Worm (Caenorhabditis elegans) whole organism, young adult: ENCODE measurements around the gene F15A4.2.

Source experiments
- B0261.1 ChIP-seq: sonication (generic microtip); optimal IDR thresholded peaks from 2 replicates; lab custom pipeline; 2016; ENCODE audit warnings: mild to moderate bottlenecking, missing genetic modification characterization, moderate library complexity, missing compliant biosample characterization
- D2030.7 ChIP-seq: fragments of 200-800 bp; sonication (Bioruptor generic); IDR thresholded peaks from 2 replicates; pipeline ENCODE4 v1.3.6; 2022; ENCODE audit warnings: missing genetic modification reagents, missing genetic modification characterization, missing compliant biosample characterization
- F10E7.11 ChIP-seq: sonication (generic microtip); optimal IDR thresholded peaks from 2 replicates; lab custom pipeline; 2017; ENCODE audit warnings: mild to moderate bottlenecking, missing genetic modification characterization, moderate library complexity, missing compliant biosample characterization
- F23B12.7 ChIP-seq: sonication (generic microtip); optimal IDR thresholded peaks from 2 replicates; lab custom pipeline; 2017; ENCODE audit warnings: missing genetic modification characterization, mild to moderate bottlenecking, missing compliant biosample characterization, antibody characterized with exemption, moderate library complexity; ENCODE audit not compliant: insufficient read depth
- F33H1.4 ChIP-seq: fragments of 200-800 bp; sonication (Bioruptor generic); IDR thresholded peaks from 2 replicates; pipeline ENCODE4 v1.3.6; 2022; ENCODE audit warnings: missing genetic modification reagents, missing genetic modification characterization, missing compliant biosample characterization
- Y53G8AR.9 ChIP-seq: fragments of 200-800 bp; sonication (Bioruptor generic); conservative IDR thresholded peaks from 2 replicates; pipeline ENCODE4 v1.3.6; 2022; ENCODE audit warnings: missing genetic modification reagents, missing genetic modification characterization, missing compliant biosample characterization
- ama-1 ChIP-seq, 3 experiments: fragments of 150-350 bp in 1 of 3; sonication (generic microtip) in 2 of 3; optimal IDR thresholded peaks; 2 replicates each; lab custom pipeline; 2014 to 2018; ENCODE audit warnings: missing biosample characterization in 2 of 3, missing genetic modification characterization in 2 of 3, missing genetic modification reagents in 2 of 3
- ccch-3 ChIP-seq: fragments of 200-800 bp; sonication (Bioruptor generic); optimal IDR thresholded peaks from 2 replicates; lab custom pipeline; 2018; ENCODE audit warnings: mild to moderate bottlenecking, missing genetic modification characterization, missing compliant biosample characterization
- cebp-2 ChIP-seq: fragments of 200-800 bp; sonication (Bioruptor generic); IDR thresholded peaks from 2 replicates; pipeline ENCODE4 v1.3.6; 2022; ENCODE audit warnings: missing genetic modification characterization, missing compliant biosample characterization
- ceh-27 ChIP-seq: fragments of 200-800 bp; sonication (Bioruptor generic); optimal IDR thresholded peaks from 2 replicates; lab custom pipeline; 2018; ENCODE audit warnings: mild to moderate bottlenecking, missing genetic modification characterization, moderate library complexity, missing compliant biosample characterization
- die-1 ChIP-seq: sonication (generic microtip); optimal IDR thresholded peaks from 2 replicates; lab custom pipeline; 2016; ENCODE audit warnings: missing genotype, mild to moderate bottlenecking, missing genetic modification characterization, missing compliant biosample characterization
- dox-1 ChIP-seq: fragments of 200-800 bp; sonication (Bioruptor generic); IDR thresholded peaks from 2 replicates; pipeline ENCODE4 v1.3.6; 2022; ENCODE audit warnings: missing genetic modification reagents, missing genetic modification characterization, missing compliant biosample characterization
- fkh-3 ChIP-seq: sonication (generic microtip); optimal IDR thresholded peaks from 2 replicates; lab custom pipeline; 2016; ENCODE audit warnings: mild to moderate bottlenecking, missing genetic modification characterization, missing compliant biosample characterization
- hmg-1.2 ChIP-seq: fragments of 200-800 bp; sonication (Bioruptor generic); IDR thresholded peaks from 2 replicates; pipeline ENCODE4 v1.3.6; 2022; ENCODE audit warnings: missing genetic modification reagents, missing genetic modification characterization, missing compliant biosample characterization
- lin-26 ChIP-seq: fragments of 200-800 bp; sonication (Bioruptor generic); IDR thresholded peaks from 2 replicates; pipeline ENCODE4 v1.3.6; 2022; ENCODE audit warnings: missing genetic modification reagents, missing genetic modification characterization, missing compliant biosample characterization
- lsl-1 ChIP-seq: fragments of 200-800 bp; sonication (Bioruptor generic); optimal IDR thresholded peaks from 2 replicates; lab custom pipeline; 2018; ENCODE audit warnings: mild to moderate bottlenecking, missing genetic modification characterization, moderate library complexity, missing compliant biosample characterization
- mcd-1 ChIP-seq: fragments of 200-800 bp; sonication (Bioruptor generic); IDR thresholded peaks from 2 replicates; pipeline ENCODE4 v1.3.6; 2022; ENCODE audit warnings: missing genetic modification reagents, missing genetic modification characterization, missing compliant biosample characterization
- nfya-2 ChIP-seq: fragments of 200-800 bp; sonication (Bioruptor generic); IDR thresholded peaks from 2 replicates; pipeline ENCODE4 v1.3.6; 2022; ENCODE audit warnings: missing genetic modification reagents, missing genetic modification characterization, missing compliant biosample characterization
- nhr-120 ChIP-seq: fragments of 200-800 bp; sonication (Bioruptor generic); IDR thresholded peaks from 2 replicates; pipeline ENCODE4 v1.3.6; 2022; ENCODE audit warnings: missing genetic modification characterization, missing compliant biosample characterization
- nhr-80 ChIP-seq: sonication (generic microtip); optimal IDR thresholded peaks from 2 replicates; lab custom pipeline; 2016; ENCODE audit warnings: missing genetic modification characterization, missing compliant biosample characterization
- pbrm-1 ChIP-seq: fragments of 200-800 bp; sonication (Bioruptor generic); IDR thresholded peaks from 2 replicates; pipeline ENCODE4 v1.3.6; 2022; ENCODE audit warnings: missing genetic modification reagents, missing genetic modification characterization, missing compliant biosample characterization
- pha-4 ChIP-seq: fragments of 150-350 bp; sonication (generic microtip); optimal IDR thresholded peaks from 2 replicates; lab custom pipeline; 2014; ENCODE audit warnings: missing biosample characterization, missing genetic modification reagents, missing genetic modification characterization
- rpc-1 ChIP-seq, 2 experiments: fragments of 150-350 bp in 1 of 2; sonication (generic microtip) in 1 of 2; optimal IDR thresholded peaks; 2 replicates each; lab custom pipeline; 2014 to 2018; ENCODE audit warnings: missing biosample characterization in 1 of 2, missing genetic modification characterization in 1 of 2, missing genetic modification reagents in 1 of 2, missing genotype in 1 of 2
- sea-2 ChIP-seq: fragments of 200-800 bp; sonication (Bioruptor generic); IDR thresholded peaks from 2 replicates; pipeline ENCODE4 v1.3.6; 2022; ENCODE audit warnings: missing genetic modification characterization, missing compliant biosample characterization
- snpc-1.3 ChIP-seq: sonication (generic microtip); optimal IDR thresholded peaks from 2 replicates; lab custom pipeline; 2017; ENCODE audit warnings: missing genetic modification characterization, mild to moderate bottlenecking, missing compliant biosample characterization, antibody characterized with exemption, moderate library complexity, missing genotype, missing genetic modification reagents; ENCODE audit not compliant: insufficient read depth
- snpc-4 ChIP-seq, 5 experiments: fragments of 150-350 bp in 1 of 5; sonication (generic microtip) in 4 of 5; optimal IDR thresholded peaks; 2 replicates each; lab custom pipeline; 2014 to 2018; ENCODE audit warnings: missing genetic modification characterization in 5 of 5, missing biosample characterization in 3 of 5, antibody characterized with exemption in 2 of 5, mild to moderate bottlenecking in 2 of 5, missing compliant biosample characterization in 2 of 5, missing genotype in 2 of 5, moderate library complexity in 2 of 5, missing genetic modification reagents in 1 of 5
- tbp1 ChIP-seq: fragments of 200-800 bp; sonication (Bioruptor generic); optimal IDR thresholded peaks from 2 replicates; lab custom pipeline; 2018; ENCODE audit warnings: mild to moderate bottlenecking, missing genetic modification characterization, missing compliant biosample characterization
- tlf-1 ChIP-seq: fragments of 200-800 bp; sonication (Bioruptor generic); optimal IDR thresholded peaks from 2 replicates; lab custom pipeline; 2018; ENCODE audit warnings: mild to moderate bottlenecking, missing genetic modification characterization, missing compliant biosample characterization
- zfh-2 ChIP-seq: fragments of 200-800 bp; sonication (Bioruptor generic); conservative IDR thresholded peaks from 2 replicates; pipeline ENCODE4 v1.3.6; 2022; ENCODE audit warnings: missing genetic modification reagents, missing genetic modification characterization, missing compliant biosample characterization
- zim-3 ChIP-seq: sonication (generic microtip); optimal IDR thresholded peaks from 2 replicates; lab custom pipeline; 2017; ENCODE audit warnings: mild to moderate bottlenecking, missing genetic modification characterization, moderate library complexity, missing compliant biosample characterization
- ztf-25 ChIP-seq: fragments of 200-800 bp; sonication (Bioruptor generic); IDR thresholded peaks from 2 replicates; pipeline ENCODE4 v1.3.6; 2022; ENCODE audit warnings: missing genetic modification reagents, missing genetic modification characterization, missing compliant biosample characterization
- ztf-28 ChIP-seq: fragments of 200-800 bp; sonication (Bioruptor generic); IDR thresholded peaks from 2 replicates; pipeline ENCODE4 v1.3.6; 2022; ENCODE audit warnings: missing genetic modification reagents, missing genetic modification characterization, missing compliant biosample characterization
- ztf-3 ChIP-seq: fragments of 200-800 bp; sonication (Bioruptor generic); optimal IDR thresholded peaks from 2 replicates; lab custom pipeline; 2018; ENCODE audit warnings: mild to moderate bottlenecking, missing genetic modification characterization, missing compliant biosample characterization

Gene F15A4.2

DNA sequence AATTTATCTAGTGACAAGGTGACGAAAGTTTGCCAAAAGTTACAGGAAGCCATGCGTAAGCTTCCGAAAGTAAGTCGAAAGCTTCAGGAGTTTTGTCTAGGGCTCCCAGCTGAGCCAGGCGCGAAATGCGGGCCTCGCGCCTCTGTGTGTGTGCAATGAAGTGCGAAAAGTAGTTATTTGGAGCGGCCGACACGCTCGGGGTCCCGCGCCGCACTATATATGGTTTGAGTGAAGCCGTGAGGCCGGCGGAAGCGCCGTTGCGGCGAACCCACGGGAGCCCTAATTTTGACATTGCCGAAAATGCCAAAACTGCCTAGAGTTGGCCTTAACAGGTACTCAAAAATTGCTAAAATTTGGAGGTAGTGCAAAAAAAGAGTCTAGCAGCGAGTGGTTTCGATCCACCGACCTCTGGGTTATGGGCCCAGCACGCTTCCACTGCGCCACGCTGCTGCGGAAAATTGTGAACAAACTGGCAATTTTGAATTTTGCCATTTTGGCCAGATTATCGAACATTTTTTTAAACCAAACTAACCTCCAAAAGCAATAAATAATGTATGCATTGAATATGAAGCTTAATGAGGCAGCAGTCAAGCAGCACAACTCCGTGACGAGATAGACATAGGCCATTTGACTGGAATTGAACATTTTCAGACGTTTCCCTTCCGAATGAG is 27.0 kb upstream of the F15A4.2 start:
- TF ChIP-seq pbrm-1 (GFP tag; lab: Robert Waterston, UW) (no peak), die-1 (peak; percentile 45), F23B12.7 (tag; lab: Kevin White, UChicago) (peak; percentile 22), pha-4 (tag; lab: Kevin White, UChicago) (no peak), nhr-120 (0 out of 2 replicates have a peak, but pooled peaks have one; percentile 11), B0261.1 (tag; lab: Kevin White, UChicago) (peak; percentile 61), lsl-1 (no peak), zim-3 (tag; lab: Kevin White, UChicago) (peak; percentile 1), rpc-1 (optimal IDR thresholded peaks at IDR 0.05; lab: Kevin White, UChicago) (peak; percentile 62), rpc-1 (tag; optimal IDR thresholded peaks at IDR 0.05; lab: Kevin White, UChicago) (peak; percentile 75), F33H1.4 (GFP tag; lab: Robert Waterston, UW) (peak; percentile 22; the same call in 1 of the 2 replicates), ztf-28 (GFP tag; lab: Robert Waterston, UW) (0 out of 2 replicates have a peak, but pooled peaks have one; percentile 13), nfya-2 (no peak), tbp1 (GFP tag; lab: Kevin White, UChicago) (peak; percentile 87), dox-1 (peak; percentile 26; the same call in 1 of the 2 replicates), ztf-25 (GFP tag; lab: Robert Waterston, UW) (0 out of 2 replicates have a peak, but pooled peaks have one; percentile 32), snpc-4 (GFP tag; optimal IDR thresholded peaks at IDR 0.05; lab: Kevin White, UChicago) (no peak), snpc-4 (tag; optimal IDR thresholded peaks at IDR 0.05; lab: Kevin White, UChicago) (peak in 2 of 4 experiments; percentile 36 to 75), cebp-2 (GFP tag; lab: Robert Waterston, UW) (no peak), lin-26 (GFP tag; lab: Robert Waterston, UW) (peak; percentile 65; the same call in 1 of the 2 replicates), zfh-2 (GFP tag; lab: Robert Waterston, UW) (peak; percentile 81), mcd-1 (GFP tag; lab: Robert Waterston, UW) (no peak), hmg-1.2 (GFP tag; lab: Robert Waterston, UW) (peak; percentile 23; the same call in 1 of the 2 replicates)

DNA sequence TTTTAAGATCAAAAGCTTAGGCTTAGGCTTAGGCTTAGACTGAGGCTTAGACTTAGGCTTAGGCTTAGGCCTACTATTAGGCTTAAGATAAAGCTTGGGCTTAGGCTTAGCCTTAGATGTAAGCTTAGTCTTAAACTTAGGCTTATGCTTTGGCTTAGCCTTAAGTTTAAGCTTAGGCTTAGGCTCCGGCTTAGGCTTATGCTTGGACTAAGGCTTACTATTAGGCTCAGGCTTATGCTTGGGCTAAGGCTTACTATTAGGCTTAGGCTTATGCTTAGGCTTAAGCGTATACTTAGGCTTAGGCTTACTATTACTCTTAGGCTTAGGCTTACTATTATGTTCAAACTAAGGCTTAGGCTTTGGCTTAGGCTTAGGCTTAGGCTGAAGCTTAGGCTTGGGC is 25.6 kb upstream of the F15A4.2 start:
- TF ChIP-seq zim-3 (tag; lab: Kevin White, UChicago): no peak
- no peak for TF ChIP-seq ccch-3 (GFP tag; lab: Kevin White, UChicago)
- TF ChIP-seq Y53G8AR.9 (GFP tag; lab: Robert Waterston, UW): no peak
- TF ChIP-seq ztf-25 (GFP tag; lab: Robert Waterston, UW): no peak
- TF ChIP-seq fkh-3 (tag; lab: Kevin White, UChicago): no peak
- TF ChIP-seq nhr-80 (tag; lab: Kevin White, UChicago): no peak
- TF ChIP-seq ceh-27 (GFP tag; lab: Kevin White, UChicago): no peak
- no peak for TF ChIP-seq sea-2 (GFP tag; lab: Robert Waterston, UW)
- no peak for TF ChIP-seq F23B12.7 (tag; lab: Kevin White, UChicago)
- TF ChIP-seq F10E7.11: no peak
- no peak for TF ChIP-seq snpc-4 (GFP tag; optimal IDR thresholded peaks at IDR 0.05; lab: Kevin White, UChicago)
- no peak for TF ChIP-seq snpc-4 (tag; optimal IDR thresholded peaks at IDR 0.05; lab: Kevin White, UChicago)
- no peak for TF ChIP-seq snpc-1.3 (tag; lab: Kevin White, UChicago)
- no peak for TF ChIP-seq ama-1 (optimal IDR thresholded peaks at IDR 0.05; lab: Kevin White, UChicago)
- no peak for TF ChIP-seq ama-1 (GFP tag; optimal IDR thresholded peaks at IDR 0.05; lab: Kevin White, UChicago)
- TF ChIP-seq D2030.7 (GFP tag; lab: Robert Waterston, UW): no peak
- TF ChIP-seq dox-1: no peak
- no peak for TF ChIP-seq rpc-1 (optimal IDR thresholded peaks at IDR 0.05; lab: Kevin White, UChicago)
- TF ChIP-seq rpc-1 (tag; optimal IDR thresholded peaks at IDR 0.05; lab: Kevin White, UChicago): no peak
- no peak for TF ChIP-seq tlf-1
- TF ChIP-seq ztf-3 (GFP tag; lab: Kevin White, UChicago): no peak
